Fruit fly (Drosophila melanogaster) whole organism, prepupa: ENCODE measurements around the gene Inx2.

Source experiments
- Blimp-1 ChIP-seq: fragments of 200-800 bp; sonication (Bioruptor generic); optimal IDR thresholded peaks from 3 replicates; lab custom pipeline; 2017; ENCODE audit warnings: missing biosample characterization, missing genetic modification characterization, mild to moderate bottlenecking, moderate library complexity, missing genetic modification reagents
- CG11294 ChIP-seq: fragments of 200-800 bp; sonication (Bioruptor generic); IDR thresholded peaks from 2 replicates; pipeline ENCODE4 v1.3.6; 2022; ENCODE audit warnings: missing biosample characterization, missing genetic modification characterization
- CG4318 ChIP-seq: fragments of 200-800 bp; sonication (Bioruptor generic); optimal IDR thresholded peaks from 3 replicates; lab custom pipeline; 2017; ENCODE audit warnings: missing biosample characterization, mild to moderate bottlenecking, missing genetic modification characterization
- CG6854 ChIP-seq: fragments of 200-800 bp; sonication (Bioruptor generic); optimal IDR thresholded peaks from 2 replicates; lab custom pipeline; 2017; ENCODE audit warnings: missing biosample characterization, mild to moderate bottlenecking, missing genetic modification characterization
- CG8319 ChIP-seq: fragments of 200-800 bp; sonication (Bioruptor generic); optimal IDR thresholded peaks from 3 replicates; lab custom pipeline; 2016; ENCODE audit warnings: missing biosample characterization, missing genetic modification characterization
- Eip93F ChIP-seq: fragments of 200-800 bp; sonication (Bioruptor generic); optimal IDR thresholded peaks from 2 replicates; lab custom pipeline; 2016; ENCODE audit warnings: missing biosample characterization, mild to moderate bottlenecking, missing genetic modification characterization
- Ets21C ChIP-seq: fragments of 200-800 bp; sonication (Bioruptor generic); optimal IDR thresholded peaks from 3 replicates; lab custom pipeline; 2016; ENCODE audit warnings: missing biosample characterization, missing genetic modification characterization
- Hr38 ChIP-seq: sonication (Bioruptor generic); optimal IDR thresholded peaks from 2 replicates; lab custom pipeline; 2016; ENCODE audit warnings: missing biosample characterization, missing genetic modification characterization
- Lpt ChIP-seq: fragments of 200-800 bp; sonication (Bioruptor generic); optimal IDR thresholded peaks from 3 replicates; lab custom pipeline; 2016; ENCODE audit warnings: missing biosample characterization, missing genetic modification characterization
- salr ChIP-seq, 2 experiments: fragments of 200-800 bp; sonication (Bioruptor generic); optimal IDR thresholded peaks; 3 replicates each; lab custom pipeline; 2016 to 2018; ENCODE audit warnings: missing biosample characterization in 2 of 2, missing genetic modification characterization in 2 of 2, mild to moderate bottlenecking in 1 of 2

- TF ChIP-seq CG8319 (GFP tag; lab: Kevin White, UChicago) = no peak
- no peak for TF ChIP-seq CG11294
- TF ChIP-seq Eip93F (GFP tag; lab: Kevin White, UChicago) = no peak
- peak; percentile 29 to 46 for TF ChIP-seq salr (GFP tag; optimal IDR thresholded peaks at IDR 0.05; lab: Kevin White, UChicago)
- TF ChIP-seq CG6854 (GFP tag; lab: Kevin White, UChicago) = peak; percentile 30
- TF ChIP-seq CG4318 (GFP tag; lab: Kevin White, UChicago) = no peak
- no peak for TF ChIP-seq Ets21C (GFP tag; lab: Kevin White, UChicago)
- TF ChIP-seq Lpt (GFP tag; lab: Kevin White, UChicago) = peak; percentile 27
- TF ChIP-seq Blimp-1 (GFP tag; lab: Kevin White, UChicago) = peak; percentile 16
- no peak for TF ChIP-seq Hr38 (GFP tag; lab: Kevin White, UChicago)
Observed at dm6 chrX:6983500-6984320, 14.8 kb upstream of the Inx2 start.
